Worm (Caenorhabditis elegans) whole organism, late embryonic: ENCODE data around the gene asp-14.

Source experiments
- pat-9 ChIP-seq: fragments of 200-800 bp; sonication (Bioruptor generic); optimal IDR thresholded peaks from 2 replicates; lab custom pipeline; 2018; ENCODE audit warnings: mild to moderate bottlenecking, missing genetic modification characterization, moderate library complexity, missing compliant biosample characterization
- pha-4 ChIP-seq: fragments of 150-350 bp; optimal IDR thresholded peaks from 2 replicates; lab custom pipeline; 2018; ENCODE audit warnings: missing biosample characterization, missing genetic modification reagents, missing genetic modification characterization
- sox-4 ChIP-seq: sonication (generic microtip); optimal IDR thresholded peaks from 2 replicates; lab custom pipeline; 2017; ENCODE audit warnings: mild to moderate bottlenecking, missing genetic modification characterization, inconsistent platforms, missing compliant biosample characterization
- syd-9 ChIP-seq: sonication (generic microtip); optimal IDR thresholded peaks from 2 replicates; lab custom pipeline; 2016; ENCODE audit warnings: mild to moderate bottlenecking, missing genetic modification characterization, moderate library complexity, missing compliant biosample characterization

DNA sequence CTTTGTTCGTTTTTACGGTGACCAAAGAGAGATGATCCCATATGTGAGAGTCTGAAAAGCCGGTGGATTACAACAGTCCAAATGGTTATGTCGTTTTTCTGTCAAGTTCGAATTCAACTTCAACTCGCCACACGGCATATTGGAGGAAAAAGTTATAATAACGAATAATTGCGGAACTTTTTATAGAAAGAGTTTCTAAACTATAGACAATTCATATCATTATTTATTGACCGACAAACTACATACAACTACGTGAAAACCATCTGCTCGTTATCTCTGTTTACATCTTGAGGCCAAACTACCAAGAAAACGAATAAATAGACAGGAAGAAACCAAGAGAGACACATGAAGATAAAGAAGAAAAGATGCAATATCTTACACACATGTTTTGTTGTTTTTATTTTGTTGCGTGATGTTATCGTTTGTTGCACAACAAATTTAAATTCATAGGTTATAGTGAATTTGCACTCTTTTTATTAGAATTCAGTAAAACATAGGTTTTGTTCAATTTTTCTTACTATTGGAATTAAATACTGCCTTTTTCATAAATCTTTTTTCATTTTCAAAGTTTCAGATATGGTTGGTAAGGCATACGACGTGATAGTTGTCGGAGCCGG, 27.3 kb upstream of the asp-14 start, which contains the start of the genes C15B12.4 and C15B12.8:
- TF ChIP-seq pat-9 (no peak), sox-4 (tag; lab: Kevin White, UChicago) (no peak), pha-4 (tag; lab: Kevin White, UChicago) (no peak), syd-9 (tag; lab: Kevin White, UChicago) (no peak)
